Worm (Caenorhabditis elegans): Measurements from ENCODE around the gene nuo-4.
A peak's percentile ranks its signal among the peaks of the same experiment; 100 is the strongest.

Gene nuo-4

DNA sequence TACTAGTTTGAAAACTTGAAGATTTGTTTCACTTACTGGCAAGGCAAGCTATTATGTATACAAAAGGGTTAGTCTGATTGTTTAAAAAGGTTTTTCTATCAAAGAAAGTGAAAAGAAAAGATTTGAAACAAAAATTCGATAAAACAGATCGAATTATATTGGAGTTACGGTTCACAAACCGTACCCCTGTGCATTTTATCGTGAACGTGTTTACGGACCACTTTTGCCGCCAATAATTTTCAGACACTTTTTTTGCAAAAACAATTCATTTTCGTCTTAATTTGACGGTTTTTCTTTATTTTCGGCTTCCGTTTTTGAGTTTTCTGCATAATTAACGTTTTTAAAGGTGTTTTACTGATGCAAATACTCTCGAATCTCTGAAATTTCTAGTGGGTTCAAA lies 6.7 kb upstream of the nuo-4 start:
- TF ChIP-seq jun-1 (tag; optimal IDR thresholded peaks at IDR 0.05): no peak
- no peak for TF ChIP-seq nfya-1 (tag; optimal IDR thresholded peaks at IDR 0.05; ENCODE audit: insufficient read depth)

DNA sequence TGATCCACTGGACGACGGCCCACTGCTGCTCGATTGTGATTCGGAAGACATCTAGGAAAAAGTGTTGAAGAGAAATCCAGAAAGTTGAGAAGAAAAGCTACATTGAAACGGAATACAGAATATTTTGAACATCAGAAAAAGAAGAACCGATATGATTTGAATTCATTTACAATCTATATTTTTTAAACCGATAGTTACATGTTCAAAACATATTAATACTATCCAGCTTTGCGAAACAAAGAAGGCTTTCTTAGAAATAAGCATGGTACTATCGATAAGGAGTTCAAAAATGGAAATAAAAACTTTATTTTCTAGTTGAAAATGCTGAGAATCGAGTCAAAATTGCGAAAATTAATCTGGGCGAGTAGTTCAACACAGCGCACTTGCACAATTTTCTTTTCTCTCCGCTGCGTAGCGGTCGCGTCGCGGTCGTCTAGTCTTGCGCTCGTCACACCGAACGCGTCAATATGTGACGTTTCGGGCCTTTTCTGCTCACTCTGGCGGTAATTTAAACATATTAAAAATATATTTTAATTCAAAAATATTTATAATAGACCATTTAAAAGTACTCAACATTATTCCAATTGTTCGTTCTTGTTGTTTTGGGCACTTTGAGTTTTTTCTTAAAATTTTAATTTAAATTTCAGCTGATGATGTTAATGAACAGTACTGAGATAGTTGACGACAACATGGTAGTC lies 3.6 kb upstream of the nuo-4 start, which contains the start of the genes syf-2 and K04G7.1:
syf-2 (minus strand) TSS at position 51 of the 698 bp plus-strand sequence.
K04G7.1 (plus strand) TSS at position 648 of the 698 bp plus-strand sequence.
- TF ChIP-seq egl-27 (tag; optimal IDR thresholded peaks at IDR 0.05) (peak; percentile 92), mdl-1 (tag; optimal IDR thresholded peaks at IDR 0.05) (no peak), nhr-67 (tag; optimal IDR thresholded peaks at IDR 0.05) (no peak), ztf-11 (tag; optimal IDR thresholded peaks at IDR 0.05) (no peak), lin-39 (tag; optimal IDR thresholded peaks at IDR 0.05) (peak; percentile 91), hmg-11 (tag; optimal IDR thresholded peaks at IDR 0.05) (peak; percentile 65), snpc-4 (tag; optimal IDR thresholded peaks at IDR 0.05) (peak; percentile 90), lin-15B (tag; optimal IDR thresholded peaks at IDR 0.05) (peak; percentile 99), fkh-10 (GFP tag; optimal IDR thresholded peaks at IDR 0.05) (peak; percentile 85), sea-2 (GFP tag; optimal IDR thresholded peaks at IDR 0.05) (no peak), elt-2 (tag; optimal IDR thresholded peaks at IDR 0.05) (peak; percentile 74), nhr-11 (tag; optimal IDR thresholded peaks at IDR 0.05) (no peak), nhr-237 (tag; optimal IDR thresholded peaks at IDR 0.05) (no peak), tbx-2 (tag; optimal IDR thresholded peaks at IDR 0.05) (peak; percentile 61), ztf-4 (tag; optimal IDR thresholded peaks at IDR 0.05) (no peak), nfya-1 (tag; optimal IDR thresholded peaks at IDR 0.05; ENCODE audit: insufficient read depth) (peak; percentile 94), fkh-2 (tag; optimal IDR thresholded peaks at IDR 0.05) (no peak), unc-39 (tag; optimal IDR thresholded peaks at IDR 0.05) (no peak), elt-1 (tag; optimal IDR thresholded peaks at IDR 0.05) (peak; percentile 59), zag-1 (tag; optimal IDR thresholded peaks at IDR 0.05) (no peak), nhr-43 (tag; optimal IDR thresholded peaks at IDR 0.05; ENCODE audit: poor library complexity, severe bottlenecking) (peak; percentile 62), nhr-25 (tag; optimal IDR thresholded peaks at IDR 0.05) (peak; percentile 76), skn-1 (tag; optimal IDR thresholded peaks at IDR 0.05) (peak; percentile 79), aly-2 (tag; optimal IDR thresholded peaks at IDR 0.05) (no peak), lsy-12 (tag; optimal IDR thresholded peaks at IDR 0.05) (peak; percentile 78), fos-1 (tag; optimal IDR thresholded peaks at IDR 0.05) (no peak), egl-5 (tag; optimal IDR thresholded peaks at IDR 0.05) (peak; percentile 57), ceh-16 (tag; optimal IDR thresholded peaks at IDR 0.05) (no peak), pqm-1 (tag; optimal IDR thresholded peaks at IDR 0.05) (peak; percentile 29), nhr-76 (tag; optimal IDR thresholded peaks at IDR 0.05) (no peak), R02D3.7 (tag; optimal IDR thresholded peaks at IDR 0.05) (peak; percentile 76), eor-1 (tag; optimal IDR thresholded peaks at IDR 0.05) (no peak), nhr-23 (tag; optimal IDR thresholded peaks at IDR 0.05) (peak; percentile 94), nhr-28 (tag; optimal IDR thresholded peaks at IDR 0.05) (no peak), ama-1 (optimal IDR thresholded peaks at IDR 0.05) (peak; percentile 43), ceh-28 (tag; optimal IDR thresholded peaks at IDR 0.05) (peak; percentile 72), pha-4 (tag; optimal IDR thresholded peaks at IDR 0.05) (peak; percentile 95), unc-62 (GFP tag; optimal IDR thresholded peaks at IDR 0.05) (peak; percentile 53), jun-1 (tag; optimal IDR thresholded peaks at IDR 0.05) (peak; percentile 83), elt-3 (tag; optimal IDR thresholded peaks at IDR 0.05) (peak in 1 of 3 experiments; percentile 14), mml-1 (tag; optimal IDR thresholded peaks at IDR 0.05) (no peak), ZK546.5 (tag; optimal IDR thresholded peaks at IDR 0.05) (peak; percentile 20), ceh-9 (tag; optimal IDR thresholded peaks at IDR 0.05) (no peak), ceh-82 (tag; optimal IDR thresholded peaks at IDR 0.05) (peak; percentile 47), nhr-77 (tag; optimal IDR thresholded peaks at IDR 0.05) (no peak), nhr-12 (tag; optimal IDR thresholded peaks at IDR 0.05) (no peak), daf-12 (tag; optimal IDR thresholded peaks at IDR 0.05) (no peak)

Data from whole organism, L3 larva.